Fruit fly (Drosophila melanogaster): ENCODE data around the gene Actn.

DNA sequence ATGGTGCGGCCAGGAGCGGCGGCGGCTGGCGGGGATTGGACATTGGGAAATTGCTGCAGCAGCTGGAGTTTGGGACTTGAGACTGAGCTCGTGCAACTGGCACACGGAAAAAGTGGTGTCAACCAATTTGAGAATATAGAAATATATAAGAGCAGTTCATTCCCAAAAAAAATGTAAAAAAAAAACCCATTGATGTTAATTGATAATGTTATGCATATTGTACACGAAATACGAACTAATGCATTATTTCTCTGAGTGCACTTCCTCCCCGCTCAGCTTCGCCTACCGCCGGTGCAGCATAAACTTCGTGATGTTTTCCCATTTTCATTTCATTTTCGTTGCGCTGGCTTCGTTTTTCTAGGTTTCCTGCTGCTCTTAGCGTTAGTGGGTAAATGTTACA, 62.4 kb downstream of the Actn start:
- no peak for TF ChIP-seq Dll (optimal IDR thresholded peaks at IDR 0.05)
- no peak for TF ChIP-seq psq (optimal IDR thresholded peaks at IDR 0.05)
- no peak for TF ChIP-seq pan (optimal IDR thresholded peaks at IDR 0.05)
- no peak for TF ChIP-seq EcR (GFP tag; optimal IDR thresholded peaks at IDR 0.05)

Measured in whole organism.